Worm (Caenorhabditis elegans) whole organism, L2 larva: ENCODE results near the gene nhr-94.

Experiments used
- mdl-1 ChIP-seq, 2 experiments: fragments of 150-350 bp in 1 of 2; sonication (generic microtip) in 1 of 2; optimal IDR thresholded peaks; 2 replicates each; lab custom pipeline; 2017; ENCODE audit warnings: missing biosample characterization in 2 of 2, missing genetic modification characterization in 2 of 2
- ztf-11 ChIP-seq: sonication (generic microtip); optimal IDR thresholded peaks from 2 replicates; lab custom pipeline; 2017; ENCODE audit warnings: missing biosample characterization, missing genetic modification characterization

DNA sequence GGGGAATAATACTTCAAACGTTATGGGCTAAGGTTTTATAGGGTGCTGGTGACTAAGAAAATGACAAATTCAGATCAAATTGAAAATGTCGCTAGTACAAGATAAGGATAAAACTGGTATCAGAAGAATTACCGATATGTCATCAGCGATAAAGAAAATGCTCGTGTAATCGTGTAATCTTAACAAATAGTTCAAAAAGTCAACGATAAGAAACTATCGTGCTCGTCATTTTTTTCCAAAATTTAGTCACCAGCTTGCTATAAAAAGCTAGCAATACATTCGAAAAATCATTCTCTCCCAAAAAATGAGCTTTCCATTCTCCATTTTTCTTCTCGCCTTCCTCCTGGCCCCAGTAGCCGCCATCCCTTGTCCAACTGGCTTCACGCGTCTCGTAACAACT lies 48.3 kb downstream of the nhr-94 start, which contains the start of gene clec-45:
- no peak for TF ChIP-seq ztf-11 (tag; lab: Kevin White, UChicago)
- TF ChIP-seq mdl-1 (tag; optimal IDR thresholded peaks at IDR 0.05; lab: Kevin White, UChicago) = no peak
